Worm (Caenorhabditis elegans) whole organism, young adult: ENCODE measurements around the gene gst-34.

Experiments used
- B0019.2 ChIP-seq: fragments of 200-800 bp; sonication (Bioruptor generic); conservative IDR thresholded peaks from 2 replicates; pipeline ENCODE4 v1.3.6; 2022; ENCODE audit warnings: missing genetic modification reagents, missing genetic modification characterization, missing compliant biosample characterization
- D2030.7 ChIP-seq: fragments of 200-800 bp; sonication (Bioruptor generic); IDR thresholded peaks from 2 replicates; pipeline ENCODE4 v1.3.6; 2022; ENCODE audit warnings: missing genetic modification reagents, missing genetic modification characterization, missing compliant biosample characterization
- F33H1.4 ChIP-seq: fragments of 200-800 bp; sonication (Bioruptor generic); IDR thresholded peaks from 2 replicates; pipeline ENCODE4 v1.3.6; 2022; ENCODE audit warnings: missing genetic modification reagents, missing genetic modification characterization, missing compliant biosample characterization
- F39B2.1 ChIP-seq: fragments of 200-800 bp; sonication (Bioruptor generic); IDR thresholded peaks from 2 replicates; pipeline ENCODE4 v1.3.6; 2022; ENCODE audit warnings: missing genetic modification reagents, missing genetic modification characterization, missing compliant biosample characterization
- F52B5.7 ChIP-seq: sonication (generic microtip); optimal IDR thresholded peaks from 2 replicates; lab custom pipeline; 2016; ENCODE audit warnings: mild to moderate bottlenecking, missing genetic modification characterization, missing compliant biosample characterization
- F57A8.1 ChIP-seq: fragments of 200-800 bp; sonication (Bioruptor generic); optimal IDR thresholded peaks from 2 replicates; lab custom pipeline; 2018; ENCODE audit warnings: mild to moderate bottlenecking, missing genetic modification characterization, moderate library complexity, missing compliant biosample characterization
- T26A5.8 ChIP-seq: sonication (generic microtip); optimal IDR thresholded peaks from 2 replicates; lab custom pipeline; 2016; ENCODE audit warnings: missing genetic modification characterization, missing compliant biosample characterization
- ama-1 ChIP-seq, 3 experiments: fragments of 150-350 bp in 1 of 3; sonication (generic microtip) in 2 of 3; optimal IDR thresholded peaks; 2 replicates each; lab custom pipeline; 2014 to 2018; ENCODE audit warnings: missing biosample characterization in 2 of 3, missing genetic modification characterization in 2 of 3, missing genetic modification reagents in 2 of 3
- athp-1 ChIP-seq: sonication (generic microtip); optimal IDR thresholded peaks from 2 replicates; lab custom pipeline; 2017; ENCODE audit warnings: mild to moderate bottlenecking, missing genetic modification characterization, missing compliant biosample characterization
- attf-5 ChIP-seq: fragments of 200-800 bp; sonication (Bioruptor generic); optimal IDR thresholded peaks from 2 replicates; lab custom pipeline; 2018; ENCODE audit warnings: mild to moderate bottlenecking, missing genetic modification characterization, missing compliant biosample characterization
- bed-1 ChIP-seq: fragments of 200-800 bp; sonication (Bioruptor generic); IDR thresholded peaks from 2 replicates; pipeline ENCODE4 v1.3.6; 2022; ENCODE audit warnings: missing genetic modification reagents, missing genetic modification characterization, missing compliant biosample characterization
- cebp-1 ChIP-seq, 2 experiments: fragments of 200-800 bp in 1 of 2; sonication (Bioruptor generic) in 1 of 2; sonication (generic microtip) in 1 of 2; IDR thresholded peaks in 1 of 2; optimal IDR thresholded peaks in 1 of 2; 2 replicates each; pipeline versions ENCODE4 v1.3.6 to Lab custom; 2017 to 2022; ENCODE audit warnings: missing compliant biosample characterization in 2 of 2, missing genetic modification characterization in 2 of 2, mild to moderate bottlenecking in 1 of 2, missing genetic modification reagents in 1 of 2, moderate library complexity in 1 of 2
- ceh-79 ChIP-seq: sonication (generic microtip); optimal IDR thresholded peaks from 2 replicates; lab custom pipeline; 2017; ENCODE audit warnings: mild to moderate bottlenecking, missing genetic modification characterization, missing compliant biosample characterization
- ceh-91 ChIP-seq: fragments of 200-800 bp; sonication (Bioruptor generic); IDR thresholded peaks from 2 replicates; pipeline ENCODE4 v1.3.6; 2022; ENCODE audit warnings: missing genetic modification reagents, missing genetic modification characterization, missing compliant biosample characterization
- chd-7 ChIP-seq: sonication (generic microtip); optimal IDR thresholded peaks from 2 replicates; lab custom pipeline; 2016; ENCODE audit warnings: mild to moderate bottlenecking, missing genetic modification characterization, moderate library complexity, missing compliant biosample characterization
- dpff-1 ChIP-seq: sonication (generic microtip); optimal IDR thresholded peaks from 2 replicates; lab custom pipeline; 2017; ENCODE audit warnings: mild to moderate bottlenecking, missing genetic modification characterization, missing compliant biosample characterization
- dpl-1 ChIP-seq: fragments of 150-350 bp; optimal IDR thresholded peaks from 2 replicates; lab custom pipeline; 2014; ENCODE audit warnings: missing biosample characterization, missing genetic modification reagents, missing genetic modification characterization
- efl-1 ChIP-seq: fragments of 150-350 bp; optimal IDR thresholded peaks from 2 replicates; lab custom pipeline; 2014; ENCODE audit warnings: missing biosample characterization, missing genetic modification reagents, missing genetic modification characterization
- ets-4 ChIP-seq: fragments of 200-800 bp; sonication (Bioruptor generic); optimal IDR thresholded peaks from 2 replicates; lab custom pipeline; 2018; ENCODE audit warnings: mild to moderate bottlenecking, missing genetic modification characterization, missing compliant biosample characterization
- fkh-3 ChIP-seq: sonication (generic microtip); optimal IDR thresholded peaks from 2 replicates; lab custom pipeline; 2016; ENCODE audit warnings: mild to moderate bottlenecking, missing genetic modification characterization, missing compliant biosample characterization
- hlh-26 ChIP-seq: fragments of 200-800 bp; sonication (Bioruptor generic); conservative IDR thresholded peaks from 2 replicates; pipeline ENCODE4 v1.3.6; 2022; ENCODE audit warnings: missing genetic modification reagents, missing genetic modification characterization, missing compliant biosample characterization
- hmg-1.2 ChIP-seq: fragments of 200-800 bp; sonication (Bioruptor generic); IDR thresholded peaks from 2 replicates; pipeline ENCODE4 v1.3.6; 2022; ENCODE audit warnings: missing genetic modification reagents, missing genetic modification characterization, missing compliant biosample characterization
- lin-35 ChIP-seq, 3 experiments: fragments of 150-350 bp in 2 of 3; sonication (generic microtip) in 1 of 3; optimal IDR thresholded peaks; 2 replicates each; lab custom pipeline; 2014 to 2018; ENCODE audit warnings: missing biosample characterization in 3 of 3, missing genetic modification characterization in 3 of 3, missing genetic modification reagents in 3 of 3
- lin-54 ChIP-seq: fragments of 200-800 bp; sonication (Bioruptor generic); optimal IDR thresholded peaks from 2 replicates; lab custom pipeline; 2018; ENCODE audit warnings: mild to moderate bottlenecking, missing genetic modification characterization, missing compliant biosample characterization
- lsl-1 ChIP-seq: fragments of 200-800 bp; sonication (Bioruptor generic); optimal IDR thresholded peaks from 2 replicates; lab custom pipeline; 2018; ENCODE audit warnings: mild to moderate bottlenecking, missing genetic modification characterization, moderate library complexity, missing compliant biosample characterization
- lsy-27 ChIP-seq: sonication (generic microtip); optimal IDR thresholded peaks from 2 replicates; lab custom pipeline; 2017; ENCODE audit warnings: missing genetic modification characterization, mild to moderate bottlenecking, missing compliant biosample characterization, antibody characterized with exemption, missing genotype, borderline replicate concordance; ENCODE audit not compliant: insufficient read depth
- madf-6 ChIP-seq: fragments of 200-800 bp; sonication (Bioruptor generic); IDR thresholded peaks from 2 replicates; pipeline ENCODE4 v1.3.6; 2022; ENCODE audit warnings: missing genetic modification reagents, missing genetic modification characterization, missing compliant biosample characterization
- nfya-1 ChIP-seq: sonication (generic microtip); optimal IDR thresholded peaks from 2 replicates; lab custom pipeline; 2017; ENCODE audit warnings: antibody characterized with exemption, missing compliant biosample characterization, missing genetic modification characterization, borderline replicate concordance; ENCODE audit not compliant: insufficient read depth
- nfya-2 ChIP-seq: fragments of 200-800 bp; sonication (Bioruptor generic); IDR thresholded peaks from 2 replicates; pipeline ENCODE4 v1.3.6; 2022; ENCODE audit warnings: missing genetic modification reagents, missing genetic modification characterization, missing compliant biosample characterization
- nhr-120 ChIP-seq: fragments of 200-800 bp; sonication (Bioruptor generic); IDR thresholded peaks from 2 replicates; pipeline ENCODE4 v1.3.6; 2022; ENCODE audit warnings: missing genetic modification characterization, missing compliant biosample characterization
- nhr-27 ChIP-seq: fragments of 200-800 bp; sonication (Bioruptor generic); optimal IDR thresholded peaks from 2 replicates; lab custom pipeline; 2018; ENCODE audit warnings: mild to moderate bottlenecking, missing genetic modification characterization, moderate library complexity, missing compliant biosample characterization
- nhr-80 ChIP-seq: sonication (generic microtip); optimal IDR thresholded peaks from 2 replicates; lab custom pipeline; 2016; ENCODE audit warnings: missing genetic modification characterization, missing compliant biosample characterization
- repo-1 ChIP-seq: sonication (generic microtip); optimal IDR thresholded peaks from 2 replicates; lab custom pipeline; 2017; ENCODE audit warnings: mild to moderate bottlenecking, missing genetic modification characterization, missing compliant biosample characterization
- sea-2 ChIP-seq: fragments of 200-800 bp; sonication (Bioruptor generic); IDR thresholded peaks from 2 replicates; pipeline ENCODE4 v1.3.6; 2022; ENCODE audit warnings: missing genetic modification characterization, missing compliant biosample characterization
- snpc-3.4 ChIP-seq: sonication (generic microtip); optimal IDR thresholded peaks from 2 replicates; lab custom pipeline; 2017; ENCODE audit warnings: missing genetic modification characterization, mild to moderate bottlenecking, missing compliant biosample characterization, antibody characterized with exemption, moderate library complexity, missing genotype, missing genetic modification reagents
- snpc-4 ChIP-seq, 5 experiments: fragments of 150-350 bp in 1 of 5; sonication (generic microtip) in 4 of 5; optimal IDR thresholded peaks; 2 replicates each; lab custom pipeline; 2014 to 2018; ENCODE audit warnings: missing genetic modification characterization in 5 of 5, missing biosample characterization in 3 of 5, antibody characterized with exemption in 2 of 5, mild to moderate bottlenecking in 2 of 5, missing compliant biosample characterization in 2 of 5, missing genotype in 2 of 5, moderate library complexity in 2 of 5, missing genetic modification reagents in 1 of 5
- sptf-2 ChIP-seq: fragments of 200-800 bp; sonication (Bioruptor generic); optimal IDR thresholded peaks from 2 replicates; lab custom pipeline; 2018; ENCODE audit warnings: mild to moderate bottlenecking, missing genetic modification characterization, missing compliant biosample characterization
- unc-62 ChIP-seq: fragments of 150-350 bp; optimal IDR thresholded peaks from 2 replicates; lab custom pipeline; 2014; ENCODE audit warnings: missing biosample characterization, missing genetic modification reagents, missing genetic modification characterization
- zfh-2 ChIP-seq: fragments of 200-800 bp; sonication (Bioruptor generic); conservative IDR thresholded peaks from 2 replicates; pipeline ENCODE4 v1.3.6; 2022; ENCODE audit warnings: missing genetic modification reagents, missing genetic modification characterization, missing compliant biosample characterization
- ztf-25 ChIP-seq: fragments of 200-800 bp; sonication (Bioruptor generic); IDR thresholded peaks from 2 replicates; pipeline ENCODE4 v1.3.6; 2022; ENCODE audit warnings: missing genetic modification reagents, missing genetic modification characterization, missing compliant biosample characterization
- ztf-6 ChIP-seq: fragments of 200-800 bp; sonication (Bioruptor generic); IDR thresholded peaks from 2 replicates; pipeline ENCODE4 v1.3.6; 2022; ENCODE audit warnings: missing genetic modification reagents, missing genetic modification characterization, missing compliant biosample characterization

Gene gst-34

ce11 chrII:15212260-15212914 is 29.3 kb upstream of the gst-34 start (continued):
- TF ChIP-seq lsl-1 (no peak), nfya-1 (no peak), repo-1 (tag; lab: Kevin White, UChicago) (no peak), ceh-91 (GFP tag; lab: Robert Waterston, UW) (no peak), nfya-2 (GFP tag; lab: Robert Waterston, UW) (no peak), ztf-25 (GFP tag; lab: Robert Waterston, UW) (no peak)

DNA sequence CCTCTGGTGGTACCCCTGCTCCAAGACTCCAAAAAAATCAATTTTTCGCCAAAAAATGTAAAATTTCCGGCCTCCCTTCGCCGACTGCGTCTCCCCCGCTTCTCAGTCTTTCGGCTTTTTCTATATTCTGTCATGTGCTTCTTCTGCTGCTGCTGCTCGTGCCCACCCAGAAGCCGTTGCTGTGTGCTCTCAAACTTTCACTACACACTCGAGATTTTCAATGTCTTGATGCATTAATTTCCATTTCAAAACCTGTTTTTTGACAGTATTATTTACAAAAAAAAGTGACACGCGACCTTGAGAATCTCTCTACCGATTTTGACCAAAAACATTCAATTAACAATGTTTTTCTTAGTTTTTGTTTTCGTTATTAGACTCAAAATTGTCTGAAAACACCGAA is 26.3 kb upstream of the gst-34 start:
- TF ChIP-seq sea-2 (GFP tag; lab: Robert Waterston, UW) (no peak), unc-62 (GFP tag; lab: Kevin White, UChicago) (no peak), lsy-27 (tag; lab: Kevin White, UChicago) (no peak), snpc-3.4 (tag; lab: Kevin White, UChicago) (no peak), F39B2.1 (GFP tag; lab: Robert Waterston, UW) (no peak), ama-1 (optimal IDR thresholded peaks at IDR 0.05; lab: Kevin White, UChicago) (no peak), ama-1 (GFP tag; optimal IDR thresholded peaks at IDR 0.05; lab: Kevin White, UChicago) (peak in 1 of 2 experiments; percentile 1), hlh-26 (GFP tag; lab: Robert Waterston, UW) (no peak), F52B5.7 (no peak), hmg-1.2 (GFP tag; lab: Robert Waterston, UW) (peak; percentile 41; the same call in 1 of the 2 replicates), zfh-2 (GFP tag; lab: Robert Waterston, UW) (0 out of 2 replicates have a peak, but pooled peaks have one; percentile 28), chd-7 (tag; lab: Kevin White, UChicago) (no peak)

DNA sequence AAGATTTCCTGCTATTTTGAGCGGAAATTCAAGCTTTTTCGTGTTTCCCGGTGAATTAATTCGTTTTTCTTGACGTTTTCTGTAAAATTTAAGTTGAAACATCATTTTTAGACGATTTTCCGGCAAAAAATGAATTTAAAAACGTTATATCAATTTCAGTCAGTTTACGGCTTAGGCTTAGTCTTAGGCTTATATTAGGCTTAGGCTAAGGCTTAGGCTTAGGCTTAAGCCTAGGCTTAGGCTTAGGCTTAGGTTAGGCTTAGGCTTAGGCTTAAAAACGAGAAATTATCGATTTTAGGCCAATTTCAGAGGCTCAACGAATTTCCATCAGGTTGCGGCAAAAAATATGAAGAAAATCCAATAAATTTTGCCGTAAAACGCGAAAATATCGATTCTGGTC is 25.8 kb upstream of the gst-34 start:
- no peak for TF ChIP-seq fkh-3 (tag; lab: Kevin White, UChicago)
- no peak for TF ChIP-seq snpc-4 (GFP tag; optimal IDR thresholded peaks at IDR 0.05; lab: Kevin White, UChicago)
- no peak for TF ChIP-seq snpc-4 (tag; optimal IDR thresholded peaks at IDR 0.05; lab: Kevin White, UChicago)
- TF ChIP-seq lsl-1: no peak
- no peak for TF ChIP-seq lsy-27 (tag; lab: Kevin White, UChicago)
- TF ChIP-seq ets-4 (GFP tag; lab: Kevin White, UChicago): no peak
- no peak for TF ChIP-seq dpff-1 (tag; lab: Kevin White, UChicago)
- TF ChIP-seq T26A5.8 (tag; lab: Kevin White, UChicago): no peak
- TF ChIP-seq, all 124 proteins: peak for 0

DNA sequence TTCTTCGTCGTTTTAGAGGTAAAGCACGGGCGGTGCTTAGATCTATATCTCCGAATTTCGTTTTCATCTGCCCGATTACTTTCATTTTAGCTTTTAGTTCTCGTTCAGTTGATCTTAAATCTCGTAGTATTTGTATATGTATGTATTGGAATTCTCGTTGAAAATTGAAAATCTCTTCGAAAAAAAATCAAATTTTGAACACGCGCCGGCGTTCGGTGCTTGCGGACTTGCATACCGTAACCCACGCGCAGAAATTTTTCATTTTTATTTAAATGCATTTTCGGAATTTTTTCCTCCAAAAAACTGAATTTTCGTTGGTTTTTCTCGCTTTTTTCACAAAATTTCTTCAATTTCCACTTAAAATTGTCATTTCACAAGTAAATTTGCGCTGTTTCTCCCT is 25.1 kb upstream of the gst-34 start:
- no peak for TF ChIP-seq ztf-6 (GFP tag; lab: Robert Waterston, UW)
- TF ChIP-seq dpl-1 (GFP tag; lab: Kevin White, UChicago): peak; percentile 20
- TF ChIP-seq efl-1 (GFP tag; lab: Kevin White, UChicago): peak; percentile 65
- no peak for TF ChIP-seq athp-1 (tag; lab: Kevin White, UChicago)
- no peak for TF ChIP-seq attf-5 (GFP tag; lab: Kevin White, UChicago)
- TF ChIP-seq bed-1 (GFP tag; lab: Robert Waterston, UW): no peak
- TF ChIP-seq madf-6 (GFP tag; lab: Robert Waterston, UW): peak; percentile 40; the same call in 1 of the 2 replicates
- TF ChIP-seq F57A8.1 (GFP tag; lab: Kevin White, UChicago): no peak
- no peak for TF ChIP-seq ceh-91 (GFP tag; lab: Robert Waterston, UW)
- TF ChIP-seq D2030.7 (GFP tag; lab: Robert Waterston, UW): peak; percentile 52; the same call in 1 of the 2 replicates
- no peak for TF ChIP-seq nhr-120 (GFP tag; lab: Robert Waterston, UW)
- no peak for TF ChIP-seq sptf-2 (GFP tag; lab: Kevin White, UChicago)
- 0 out of 2 replicates have a peak, but pooled peaks have one; percentile 16 for TF ChIP-seq hmg-1.2 (GFP tag; lab: Robert Waterston, UW)
- peak; percentile 79 for TF ChIP-seq lin-54
- TF ChIP-seq cebp-1 (GFP tag; IDR thresholded peaks at IDR 0.05; lab: Robert Waterston, UW): no peak
- peak; percentile 0 for TF ChIP-seq cebp-1 (tag; optimal IDR thresholded peaks at IDR 0.05; lab: Kevin White, UChicago)
- TF ChIP-seq nhr-80 (tag; lab: Kevin White, UChicago): no peak
- TF ChIP-seq lin-35 (GFP tag; optimal IDR thresholded peaks at IDR 0.05; lab: Kevin White, UChicago): peak in 1 of 3 experiments; percentile 46
- 0 out of 2 replicates have a peak, but pooled peaks have one; percentile 28 for TF ChIP-seq F33H1.4 (GFP tag; lab: Robert Waterston, UW)
- no peak for TF ChIP-seq ceh-79
- TF ChIP-seq B0019.2: no peak
- no peak for TF ChIP-seq nhr-27
- no peak for TF ChIP-seq zfh-2 (GFP tag; lab: Robert Waterston, UW)
